Worm (Caenorhabditis elegans): ENCODE data around the gene F43C11.7.

ce11 chrII:2336177-2336576, 480 bp downstream of the F43C11.7 start:
- TF ChIP-seq him-1 (tag; optimal IDR thresholded peaks at IDR 0.05) (no peak), dao-5 (tag; optimal IDR thresholded peaks at IDR 0.05) (no peak)
